Fruit fly (Drosophila melanogaster): ENCODE measurements around the gene CG18547.
A peak's percentile ranks its signal among the peaks of the same experiment; 100 is the strongest.

The CG18547 gene

dm6 chr3R:12010202-12010824, 30.1 kb upstream of the CG18547 start, which contains the start of the genes KLHL18 and GCC185 (continued):
- TF ChIP-seq Nf-YB (GFP tag; optimal IDR thresholded peaks at IDR 0.05): peak; percentile 44
- no peak for TF ChIP-seq pfk (GFP tag; optimal IDR thresholded peaks at IDR 0.05)
- TF ChIP-seq tgo (GFP tag; IDR thresholded peaks at IDR 0.05): peak; percentile 69
- no peak for TF ChIP-seq CG12769 (tag; optimal IDR thresholded peaks at IDR 0.05)
- no peak for TF ChIP-seq CG12219 (GFP tag; optimal IDR thresholded peaks at IDR 0.05)
- TF ChIP-seq Asciz (GFP tag; optimal IDR thresholded peaks at IDR 0.05): no peak
- no peak for TF ChIP-seq CG8478 (optimal IDR thresholded peaks at IDR 0.05)
- TF ChIP-seq CG7963 (GFP tag; IDR thresholded peaks at IDR 0.05; ENCODE audit: partially characterized antibody): no peak
- no peak for TF ChIP-seq kah (GFP tag; optimal IDR thresholded peaks at IDR 0.05)
- peak; percentile 39 for TF ChIP-seq tx (GFP tag; optimal IDR thresholded peaks at IDR 0.05)
- no peak for TF ChIP-seq en (GFP tag; optimal IDR thresholded peaks at IDR 0.05)
- TF ChIP-seq CG6175 (GFP tag; IDR thresholded peaks at IDR 0.05): no peak
- peak; percentile 55; the same call in 1 of the 3 replicates for TF ChIP-seq H15 (GFP tag; IDR thresholded peaks at IDR 0.05)
- no peak for TF ChIP-seq CG17912 (GFP tag; optimal IDR thresholded peaks at IDR 0.05)
- no peak for TF ChIP-seq Hey (tag; optimal IDR thresholded peaks at IDR 0.05)
- no peak for TF ChIP-seq ttk (GFP tag; IDR thresholded peaks at IDR 0.05)
- TF ChIP-seq Neu2 (GFP tag; optimal IDR thresholded peaks at IDR 0.05; ENCODE audit: borderline replicate concordance): no peak
- TF ChIP-seq Pdp1 (GFP tag; optimal IDR thresholded peaks at IDR 0.05): peak in 1 of 2 experiments; percentile 77
- peak; percentile 78 for TF ChIP-seq hb (GFP tag; IDR thresholded peaks at IDR 0.05; ENCODE audit: partially characterized antibody)
- no peak for TF ChIP-seq CG6813 (GFP tag; optimal IDR thresholded peaks at IDR 0.05)
- no peak for TF ChIP-seq CG14050 (GFP tag; IDR thresholded peaks at IDR 0.05)
- TF ChIP-seq CG1233 (GFP tag; optimal IDR thresholded peaks at IDR 0.05): peak; percentile 54
- peak; percentile 73 for TF ChIP-seq Ada2b (GFP tag; IDR thresholded peaks at IDR 0.05)
- peak; percentile 36; the same call in 1 of the 2 replicates for TF ChIP-seq Dip2 (GFP tag; IDR thresholded peaks at IDR 0.05)
- TF ChIP-seq HLH3B (GFP tag; IDR thresholded peaks at IDR 0.05): peak; percentile 61; the same call in 1 of the 2 replicates
- TF ChIP-seq twi (tag; optimal IDR thresholded peaks at IDR 0.05): peak; percentile 69
- no peak for TF ChIP-seq tio (GFP tag; optimal IDR thresholded peaks at IDR 0.05)
- peak; percentile 45 for TF ChIP-seq D19B (GFP tag; optimal IDR thresholded peaks at IDR 0.05)
- peak; percentile 66 for TF ChIP-seq CG10979 (tag; optimal IDR thresholded peaks at IDR 0.05)
- no peak for TF ChIP-seq CG4360 (GFP tag; IDR thresholded peaks at IDR 0.05)
- TF ChIP-seq Ravus (GFP tag; IDR thresholded peaks at IDR 0.05): no peak
- peak; percentile 78 for TF ChIP-seq pho (GFP tag; optimal IDR thresholded peaks at IDR 0.05)
- peak; percentile 78 for TF ChIP-seq sisA (GFP tag; IDR thresholded peaks at IDR 0.05)
- peak; percentile 79 for TF ChIP-seq ssp (GFP tag; IDR thresholded peaks at IDR 0.05)
- peak; percentile 56; the same call in 1 of the 2 replicates for TF ChIP-seq CG14667 (GFP tag; IDR thresholded peaks at IDR 0.05)
- peak; percentile 76 for TF ChIP-seq CG4820 (GFP tag; optimal IDR thresholded peaks at IDR 0.05)
- peak; percentile 87 for TF ChIP-seq CG2120 (GFP tag; optimal IDR thresholded peaks at IDR 0.05)
- peak; percentile 52 for TF ChIP-seq CG12744 (GFP tag; optimal IDR thresholded peaks at IDR 0.05)
- peak; percentile 92 for TF ChIP-seq CG15601 (tag; optimal IDR thresholded peaks at IDR 0.05)
- TF ChIP-seq sob (GFP tag; IDR thresholded peaks at IDR 0.05): peak; percentile 81
- peak; percentile 31 for TF ChIP-seq HmgD (GFP tag; optimal IDR thresholded peaks at IDR 0.05)
- no peak for TF ChIP-seq rib (GFP tag; IDR thresholded peaks at IDR 0.05)
- TF ChIP-seq CG14965 (GFP tag; optimal IDR thresholded peaks at IDR 0.05; ENCODE audit: borderline replicate concordance): no peak
- no peak for TF ChIP-seq caup (GFP tag; optimal IDR thresholded peaks at IDR 0.05; ENCODE audit: severe bottlenecking)
- TF ChIP-seq CoRest (tag; optimal IDR thresholded peaks at IDR 0.05): peak; percentile 90
- peak; percentile 62 for TF ChIP-seq YL-1 (GFP tag; optimal IDR thresholded peaks at IDR 0.05)
- TF ChIP-seq CG11093 (GFP tag; IDR thresholded peaks at IDR 0.05): peak; percentile 66; the same call in 2 of the 3 replicates
- peak; percentile 74 for TF ChIP-seq CG3995 (GFP tag; optimal IDR thresholded peaks at IDR 0.05)
- TF ChIP-seq Atf6 (GFP tag; IDR thresholded peaks at IDR 0.05): peak; percentile 30; the same call in 1 of the 2 replicates
- TF ChIP-seq CG3281 (GFP tag; optimal IDR thresholded peaks at IDR 0.05): peak; percentile 47
